Worm (Caenorhabditis elegans) whole organism, L1 larva: ENCODE data around the gene B0228.6.
A peak's percentile ranks its signal among the peaks of the same experiment; 100 is the strongest.

ENCODE experiments used
- C16A3.4 ChIP-seq: fragments of 150-350 bp; optimal IDR thresholded peaks from 2 replicates; lab custom pipeline; 2014; ENCODE audit warnings: missing biosample characterization, missing genetic modification characterization
- F16B12.6 ChIP-seq: fragments of 150-350 bp; optimal IDR thresholded peaks from 2 replicates; lab custom pipeline; 2014; ENCODE audit warnings: missing biosample characterization, missing genetic modification characterization
- alr-1 ChIP-seq: fragments of 200-800 bp; sonication (Bioruptor generic); optimal IDR thresholded peaks from 2 replicates; lab custom pipeline; 2018; ENCODE audit warnings: borderline replicate concordance, mild to moderate bottlenecking, missing genetic modification characterization, missing compliant biosample characterization
- aly-2 ChIP-seq: fragments of 150-350 bp; optimal IDR thresholded peaks from 2 replicates; lab custom pipeline; 2014; ENCODE audit warnings: missing biosample characterization, missing genetic modification characterization
- blmp-1 ChIP-seq: fragments of 150-350 bp; optimal IDR thresholded peaks from 2 replicates; lab custom pipeline; 2014; ENCODE audit warnings: missing biosample characterization, missing genetic modification characterization
- ceh-82 ChIP-seq, 3 experiments: fragments of 150-350 bp in 1 of 3; sonication (generic microtip) in 2 of 3; optimal IDR thresholded peaks; 2 replicates each; lab custom pipeline; 2014 to 2017; ENCODE audit warnings: missing biosample characterization in 3 of 3, missing genetic modification characterization in 3 of 3
- ceh-88 ChIP-seq: fragments of 200-800 bp; sonication (Bioruptor generic); IDR thresholded peaks from 2 replicates; pipeline ENCODE4 v1.3.6; 2022; ENCODE audit warnings: missing genetic modification characterization, missing compliant biosample characterization
- ceh-90 ChIP-seq: sonication (generic microtip); optimal IDR thresholded peaks from 2 replicates; lab custom pipeline; 2016; ENCODE audit warnings: missing genetic modification characterization, missing compliant biosample characterization
- ces-1 ChIP-seq: fragments of 150-350 bp; optimal IDR thresholded peaks from 2 replicates; lab custom pipeline; 2014; ENCODE audit warnings: missing biosample characterization, missing genetic modification reagents, missing genetic modification characterization
- dsc-1 ChIP-seq: sonication (generic microtip); optimal IDR thresholded peaks from 2 replicates; lab custom pipeline; 2016; ENCODE audit warnings: mild to moderate bottlenecking, missing genetic modification characterization, missing compliant biosample characterization
- efl-1 ChIP-seq, 4 experiments: fragments of 150-350 bp; optimal IDR thresholded peaks in 3 of 4; peaks in 1 of 4; 1 replicate in 1 of 4; 2 replicates in 3 of 4; lab custom pipeline; 2014; ENCODE audit warnings: missing biosample characterization in 2 of 4, missing genetic modification characterization in 2 of 4, missing genetic modification reagents in 2 of 4
- egl-13 ChIP-seq: sonication (generic microtip); optimal IDR thresholded peaks from 2 replicates; lab custom pipeline; 2016; ENCODE audit warnings: missing genotype, missing genetic modification reagents, missing genetic modification characterization, missing compliant biosample characterization
- elt-2 ChIP-seq: sonication (generic microtip); optimal IDR thresholded peaks from 2 replicates; lab custom pipeline; 2016; ENCODE audit warnings: missing genetic modification characterization, mild to moderate bottlenecking, inconsistent platforms, missing compliant biosample characterization, missing genetic modification reagents
- elt-3 ChIP-seq, 6 experiments: fragments of 150-350 bp in 1 of 6; sonication (generic microtip); optimal IDR thresholded peaks; 2 replicates each; lab custom pipeline; 2017 to 2018; ENCODE audit warnings: missing biosample characterization in 6 of 6, missing genetic modification characterization in 6 of 6, inconsistent platforms in 1 of 6
- fkh-10 ChIP-seq: sonication (generic microtip); optimal IDR thresholded peaks from 2 replicates; lab custom pipeline; 2017; ENCODE audit warnings: missing biosample characterization, missing genetic modification reagents, missing genetic modification characterization
- fos-1 ChIP-seq: fragments of 150-350 bp; optimal IDR thresholded peaks from 2 replicates; lab custom pipeline; 2014; ENCODE audit warnings: missing biosample characterization, missing genetic modification characterization
- grh-1 ChIP-seq: fragments of 200-800 bp; sonication (Bioruptor generic); IDR thresholded peaks from 2 replicates; pipeline ENCODE4 v1.3.6; 2022; ENCODE audit warnings: missing genetic modification reagents, missing genetic modification characterization, missing compliant biosample characterization
- hlh-17 ChIP-seq: fragments of 200-800 bp; sonication (Bioruptor generic); optimal IDR thresholded peaks from 2 replicates; lab custom pipeline; 2018; ENCODE audit warnings: missing genetic modification characterization, mild to moderate bottlenecking, missing compliant biosample characterization, moderate library complexity, borderline replicate concordance
- hlh-4 ChIP-seq: sonication (generic microtip); optimal IDR thresholded peaks from 2 replicates; lab custom pipeline; 2016; ENCODE audit warnings: mild to moderate bottlenecking, missing genetic modification characterization, missing compliant biosample characterization
- hpl-2 ChIP-seq: fragments of 150-350 bp; optimal IDR thresholded peaks from 2 replicates; lab custom pipeline; 2014; ENCODE audit warnings: missing biosample characterization, missing genetic modification reagents, missing genetic modification characterization
- irx-1 ChIP-seq: sonication (generic microtip); optimal IDR thresholded peaks from 2 replicates; lab custom pipeline; 2016; ENCODE audit warnings: missing genetic modification characterization, missing compliant biosample characterization
- isw-1 ChIP-seq: fragments of 200-800 bp; sonication (Bioruptor generic); IDR thresholded peaks from 2 replicates; pipeline ENCODE4 v1.3.6; 2022; ENCODE audit warnings: missing genetic modification characterization, missing compliant biosample characterization
- lin-14 ChIP-seq: fragments of 200-800 bp; sonication (Bioruptor generic); optimal IDR thresholded peaks from 2 replicates; lab custom pipeline; 2018; ENCODE audit warnings: mild to moderate bottlenecking, missing genetic modification characterization, moderate library complexity, missing compliant biosample characterization
- lin-39 ChIP-seq: fragments of 150-350 bp; optimal IDR thresholded peaks from 2 replicates; lab custom pipeline; 2014; ENCODE audit warnings: missing biosample characterization, missing genetic modification reagents, missing genetic modification characterization
- mab-9 ChIP-seq: fragments of 200-800 bp; sonication (Bioruptor generic); IDR thresholded peaks from 2 replicates; pipeline ENCODE4 v1.3.6; 2022; ENCODE audit warnings: missing genetic modification reagents, missing genetic modification characterization, missing compliant biosample characterization
- mep-1 ChIP-seq: fragments of 150-350 bp; optimal IDR thresholded peaks from 2 replicates; lab custom pipeline; 2014; ENCODE audit warnings: missing biosample characterization, missing genetic modification characterization
- nhr-11 ChIP-seq: fragments of 150-350 bp; optimal IDR thresholded peaks from 2 replicates; lab custom pipeline; 2014; ENCODE audit warnings: missing biosample characterization, missing genetic modification characterization
- nhr-12 ChIP-seq: sonication (generic microtip); optimal IDR thresholded peaks from 2 replicates; lab custom pipeline; 2017; ENCODE audit warnings: missing biosample characterization, missing genetic modification characterization
- nhr-19 ChIP-seq: fragments of 200-800 bp; sonication (Bioruptor generic); conservative IDR thresholded peaks from 2 replicates; pipeline ENCODE4 v1.3.6; 2022; ENCODE audit warnings: missing genetic modification characterization, missing compliant biosample characterization
- nhr-237 ChIP-seq: fragments of 150-350 bp; optimal IDR thresholded peaks from 2 replicates; lab custom pipeline; 2014; ENCODE audit warnings: missing biosample characterization, missing genetic modification characterization
- nhr-28 ChIP-seq: fragments of 150-350 bp; optimal IDR thresholded peaks from 2 replicates; lab custom pipeline; 2014; ENCODE audit warnings: missing biosample characterization, missing genetic modification characterization
- nhr-47 ChIP-seq: sonication (generic microtip); optimal IDR thresholded peaks from 2 replicates; lab custom pipeline; 2016; ENCODE audit warnings: mild to moderate bottlenecking, missing genetic modification characterization, moderate library complexity, missing compliant biosample characterization
- nhr-71 ChIP-seq: sonication (generic microtip); optimal IDR thresholded peaks from 2 replicates; lab custom pipeline; 2016; ENCODE audit warnings: mild to moderate bottlenecking, missing genetic modification characterization, moderate library complexity, missing compliant biosample characterization
- nhr-76 ChIP-seq: sonication (generic microtip); optimal IDR thresholded peaks from 2 replicates; lab custom pipeline; 2017; ENCODE audit warnings: missing biosample characterization, missing genetic modification characterization
- nhr-77 ChIP-seq: fragments of 150-350 bp; optimal IDR thresholded peaks from 2 replicates; lab custom pipeline; 2014; ENCODE audit warnings: missing biosample characterization, missing genetic modification characterization
- nhr-85 ChIP-seq: sonication (generic microtip); peaks from one replicate; lab custom pipeline; 2016; ENCODE audit warnings: missing genetic modification characterization, inconsistent platforms, missing compliant biosample characterization
- pax-3 ChIP-seq: fragments of 200-800 bp; sonication (Bioruptor generic); optimal IDR thresholded peaks from 2 replicates; lab custom pipeline; 2018; ENCODE audit warnings: mild to moderate bottlenecking, missing genetic modification characterization, moderate library complexity, missing compliant biosample characterization
- skn-1 ChIP-seq: fragments of 150-350 bp; optimal IDR thresholded peaks from 2 replicates; lab custom pipeline; 2014; ENCODE audit warnings: missing biosample characterization, missing genetic modification characterization
- snu-23 ChIP-seq: sonication (generic microtip); optimal IDR thresholded peaks from 2 replicates; lab custom pipeline; 2016; ENCODE audit warnings: missing genetic modification characterization, missing compliant biosample characterization
- sptf-1 ChIP-seq: fragments of 150-350 bp; optimal IDR thresholded peaks from 2 replicates; lab custom pipeline; 2014; ENCODE audit warnings: missing biosample characterization, missing genetic modification characterization
- sup-37 ChIP-seq: fragments of 200-800 bp; sonication (Bioruptor generic); optimal IDR thresholded peaks from 2 replicates; lab custom pipeline; 2018; ENCODE audit warnings: mild to moderate bottlenecking, missing genetic modification characterization, missing compliant biosample characterization
- swsn-7 ChIP-seq: sonication (generic microtip); optimal IDR thresholded peaks from 2 replicates; lab custom pipeline; 2016; ENCODE audit warnings: missing genetic modification characterization, missing compliant biosample characterization
- tbx-2 ChIP-seq: sonication (generic microtip); optimal IDR thresholded peaks from 2 replicates; lab custom pipeline; 2016; ENCODE audit warnings: missing genetic modification characterization, missing compliant biosample characterization
- tlp-1 ChIP-seq: fragments of 150-350 bp; optimal IDR thresholded peaks from 2 replicates; lab custom pipeline; 2014; ENCODE audit warnings: missing biosample characterization, missing genetic modification characterization
- unc-30 ChIP-seq: sonication (generic microtip); optimal IDR thresholded peaks from 2 replicates; lab custom pipeline; 2017; ENCODE audit warnings: missing biosample characterization, missing genetic modification characterization
- unc-86 ChIP-seq: sonication (generic microtip); optimal IDR thresholded peaks from 2 replicates; lab custom pipeline; 2016; ENCODE audit warnings: missing genetic modification characterization, missing compliant biosample characterization
- vab-15 ChIP-seq: sonication (generic microtip); optimal IDR thresholded peaks from 2 replicates; lab custom pipeline; 2017; ENCODE audit warnings: missing genotype, mild to moderate bottlenecking, missing genetic modification characterization, missing compliant biosample characterization
- xbp-1 ChIP-seq: sonication (generic microtip); optimal IDR thresholded peaks from 2 replicates; lab custom pipeline; 2016; ENCODE audit warnings: missing genetic modification characterization, missing compliant biosample characterization
- ztf-11 ChIP-seq, 2 experiments: sonication (generic microtip); optimal IDR thresholded peaks; 2 replicates each; lab custom pipeline; 2016 to 2017; ENCODE audit warnings: missing genetic modification characterization in 2 of 2, missing biosample characterization in 1 of 2, missing compliant biosample characterization in 1 of 2
- ztf-4 ChIP-seq: fragments of 150-350 bp; optimal IDR thresholded peaks from 2 replicates; lab custom pipeline; 2014; ENCODE audit warnings: missing biosample characterization, missing genetic modification characterization

Gene B0228.6

DNA sequence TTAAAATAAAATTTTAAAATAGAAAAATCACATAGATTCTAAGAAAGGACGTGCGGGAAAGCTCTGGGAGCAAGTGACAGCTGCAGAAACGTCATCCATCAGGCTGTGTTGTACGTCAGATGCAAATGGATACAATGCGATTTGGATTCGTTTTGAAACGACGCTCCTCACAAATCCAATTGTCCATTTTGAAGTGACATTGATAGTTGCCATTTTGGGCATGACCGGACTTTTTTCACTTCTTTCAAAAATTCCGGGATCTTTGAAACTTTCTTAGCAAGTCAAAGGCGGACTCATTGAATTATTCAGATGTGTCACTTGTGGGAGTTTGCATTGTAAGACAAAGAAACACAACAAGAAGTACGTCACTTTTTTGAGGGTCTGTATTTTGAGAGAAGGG is 35.9 kb downstream of the B0228.6 start:
- TF ChIP-seq nhr-71 (peak; percentile 2), fkh-10 (peak; percentile 78), skn-1 (no peak), lin-39 (tag; lab: Kevin White, UChicago) (no peak), efl-1 (optimal IDR thresholded peaks at IDR 0.05; lab: Kevin White, UChicago) (no peak), efl-1 (GFP tag; optimal IDR thresholded peaks at IDR 0.05 in 1 of 2; lab: Kevin White, UChicago) (peak in 1 of 2 experiments; percentile 39), sup-37 (no peak), lin-14 (GFP tag; lab: Kevin White, UChicago) (peak; percentile 68), nhr-28 (tag; lab: Kevin White, UChicago) (no peak)

DNA sequence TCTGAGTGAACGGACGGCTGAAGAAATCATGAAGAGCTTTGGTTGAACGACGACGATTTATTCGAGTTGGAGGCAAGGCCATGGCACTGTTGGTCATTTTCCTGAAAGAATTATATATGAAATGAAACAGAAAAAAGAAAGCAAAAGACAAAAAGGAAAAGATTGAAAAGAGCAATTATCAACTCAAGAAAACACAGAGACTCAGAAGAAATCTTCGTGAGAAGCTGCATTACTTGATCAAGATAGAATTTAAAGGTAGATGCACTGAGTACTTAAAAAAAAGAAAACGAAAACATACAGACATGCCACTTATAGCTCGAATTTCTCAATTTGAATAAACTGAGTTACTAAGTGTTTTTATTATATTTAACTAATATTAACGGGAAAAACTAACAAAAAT is 36.5 kb downstream of the B0228.6 start, which contains the start of gene cpna-5:
Gene cpna-5, minus strand, starts transcription at position 101 of the 400 bp plus-strand sequence.
- TF ChIP-seq nhr-11 (no peak), nhr-19 (no peak), aly-2 (tag; lab: Kevin White, UChicago) (no peak), blmp-1 (tag; lab: Kevin White, UChicago) (no peak), ces-1 (GFP tag; lab: Kevin White, UChicago) (no peak), fos-1 (tag; lab: Kevin White, UChicago) (no peak), elt-3 (tag; optimal IDR thresholded peaks at IDR 0.05; lab: Kevin White, UChicago) (no peak), lin-39 (tag; lab: Kevin White, UChicago) (no peak), nhr-28 (tag; lab: Kevin White, UChicago) (no peak), nhr-76 (no peak), ztf-4 (no peak), mab-9 (no peak), vab-15 (no peak), unc-86 (tag; lab: Kevin White, UChicago) (no peak), xbp-1 (tag; lab: Kevin White, UChicago) (no peak), isw-1 (GFP tag; lab: Robert Waterston, UW) (no peak)

DNA sequence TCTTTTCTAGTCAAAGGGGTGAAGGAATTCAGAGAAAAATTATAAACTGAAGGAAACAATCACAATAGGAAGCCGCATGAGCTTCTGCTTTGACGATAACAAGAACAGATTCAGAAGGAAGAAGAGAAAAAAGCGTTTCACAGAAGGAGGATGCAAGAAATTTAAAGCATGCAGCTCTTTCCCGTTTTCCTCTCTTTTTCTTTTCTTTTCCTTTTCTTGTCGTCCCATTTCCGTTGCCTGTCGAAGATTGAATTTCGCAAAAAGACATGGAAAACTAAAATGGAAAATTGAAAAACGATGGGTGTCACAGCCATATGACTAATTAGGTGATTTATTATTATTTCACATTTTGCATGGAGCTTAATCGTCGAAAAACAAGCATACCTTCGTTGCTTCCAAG is 38.9 kb downstream of the B0228.6 start:
- TF ChIP-seq tbx-2 (tag; lab: Kevin White, UChicago) (no peak), ces-1 (GFP tag; lab: Kevin White, UChicago) (no peak), nhr-237 (no peak), alr-1 (tag; lab: Kevin White, UChicago) (no peak), F16B12.6 (tag; lab: Kevin White, UChicago) (no peak), hlh-17 (GFP tag; lab: Kevin White, UChicago) (no peak), nhr-77 (tag; lab: Kevin White, UChicago) (no peak), hpl-2 (GFP tag; lab: Kevin White, UChicago) (no peak), irx-1 (tag; lab: Kevin White, UChicago) (no peak), grh-1 (GFP tag; lab: Robert Waterston, UW) (no peak), ceh-88 (no peak), ztf-4 (no peak), ceh-82 (tag; optimal IDR thresholded peaks at IDR 0.05; lab: Kevin White, UChicago) (no peak), tlp-1 (tag; lab: Kevin White, UChicago) (no peak), nhr-28 (tag; lab: Kevin White, UChicago) (no peak), dsc-1 (tag; lab: Kevin White, UChicago) (no peak), unc-30 (tag; lab: Kevin White, UChicago) (no peak), nhr-85 (tag; lab: Kevin White, UChicago) (no peak), sptf-1 (tag; lab: Kevin White, UChicago) (no peak), hlh-4 (tag; lab: Kevin White, UChicago) (no peak), pax-3 (tag; lab: Kevin White, UChicago) (no peak), nhr-71 (peak; percentile 33), ztf-11 (tag; optimal IDR thresholded peaks at IDR 0.05; lab: Kevin White, UChicago) (no peak), mep-1 (tag; lab: Kevin White, UChicago) (peak; percentile 10), swsn-7 (no peak), elt-2 (tag; lab: Kevin White, UChicago) (no peak), lin-14 (GFP tag; lab: Kevin White, UChicago) (peak; percentile 65), blmp-1 (tag; lab: Kevin White, UChicago) (no peak), xbp-1 (tag; lab: Kevin White, UChicago) (no peak), egl-13 (tag; lab: Kevin White, UChicago) (no peak), nhr-12 (tag; lab: Kevin White, UChicago) (no peak), nhr-47 (no peak), fkh-10 (peak; percentile 89), C16A3.4 (tag; lab: Kevin White, UChicago) (no peak), ceh-90 (tag; lab: Kevin White, UChicago) (no peak), snu-23 (GFP tag; lab: Kevin White, UChicago) (no peak), nhr-11 (no peak), unc-86 (tag; lab: Kevin White, UChicago) (peak; percentile 23)
